Worm (Caenorhabditis elegans): ENCODE data around the gene ZC443.1.

ce11 chrV:12819792-12820453, 10.0 kb upstream of the ZC443.1 start, which contains the start of the genes ZC443.4 and ugt-18:
- TF ChIP-seq sem-2 (GFP tag; optimal IDR thresholded peaks at IDR 0.05) (no peak), lin-13 (tag; optimal IDR thresholded peaks at IDR 0.05) (no peak), mep-1 (tag; optimal IDR thresholded peaks at IDR 0.05) (no peak), unc-62 (GFP tag; optimal IDR thresholded peaks at IDR 0.05) (no peak), mls-2 (tag; optimal IDR thresholded peaks at IDR 0.05) (no peak), nhr-76 (tag; optimal IDR thresholded peaks at IDR 0.05) (no peak), lsy-2 (tag; optimal IDR thresholded peaks at IDR 0.05) (no peak), unc-39 (tag; optimal IDR thresholded peaks at IDR 0.05) (no peak)
